Fruit fly (Drosophila melanogaster) whole organism, prepupa: ENCODE data around the gene CG31806.

Source experiments
- CG16779 ChIP-seq: fragments of 200-800 bp; sonication (Bioruptor generic); optimal IDR thresholded peaks from 3 replicates; lab custom pipeline; 2017; ENCODE audit warnings: missing biosample characterization, mild to moderate bottlenecking, missing genetic modification characterization
- topi ChIP-seq: fragments of 200-800 bp; sonication (Bioruptor generic); optimal IDR thresholded peaks from 3 replicates; lab custom pipeline; 2016; ENCODE audit warnings: missing biosample characterization, missing genetic modification characterization

DNA sequence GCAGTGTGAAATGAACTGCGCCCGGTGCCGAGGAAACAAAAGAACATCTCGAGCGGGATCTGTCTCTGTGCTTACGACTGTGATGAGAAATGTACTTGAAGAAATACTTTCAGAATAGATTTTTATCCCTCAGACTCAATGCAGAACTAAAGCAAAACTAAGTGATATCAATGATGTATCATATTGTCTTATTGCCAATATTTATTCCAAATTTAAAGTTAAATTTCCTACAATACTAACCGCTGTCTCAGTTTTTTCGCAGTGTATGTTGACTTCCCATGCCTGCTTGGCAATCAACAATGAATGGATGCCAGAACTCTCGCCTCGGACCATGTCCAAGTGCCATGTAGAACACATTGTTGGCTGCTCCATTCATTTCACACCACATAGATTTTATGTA lies 42.7 kb downstream of the CG31806 start:
- TF ChIP-seq topi (GFP tag; lab: Kevin White, UChicago), result no peak
- TF ChIP-seq CG16779 (tag; lab: Kevin White, UChicago), result no peak
